Fruit fly (Drosophila melanogaster) S2 (cell line): Measurements from ENCODE around the gene Atat.

Source experiments
- CG8478 ChIP-seq: fragments of >200 bp; optimal IDR thresholded peaks from 2 replicates; lab custom pipeline; 2018
- CTCF ChIP-seq, 2 experiments: fragments of >200 bp; optimal IDR thresholded peaks; 2 replicates each; lab custom pipeline; 2018

The Atat gene

DNA sequence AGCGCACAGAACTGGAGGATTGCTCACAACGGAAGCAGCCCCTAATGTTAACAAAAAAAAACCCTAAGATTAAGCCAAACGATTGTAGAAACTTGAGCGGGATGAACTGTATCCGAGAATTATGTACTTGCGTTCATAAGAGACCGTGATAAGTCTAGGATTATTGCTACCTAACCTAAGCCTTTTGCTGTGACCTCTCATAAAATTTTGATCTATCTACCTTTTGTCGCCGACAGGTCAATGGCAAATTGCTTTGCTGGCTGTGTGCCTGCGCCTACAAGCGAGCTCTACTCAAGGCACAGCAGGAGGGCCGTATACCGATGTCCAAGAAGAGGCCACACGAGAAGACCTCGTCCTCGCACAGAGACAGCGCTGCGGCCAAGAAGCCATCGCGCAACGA, 57.9 kb downstream of the Atat start:
- TF ChIP-seq CG8478 (lab: Kevin White, UChicago) (no peak), CTCF (optimal IDR thresholded peaks at IDR 0.05; lab: Kevin White, UChicago) (no peak)

dm6 chr3L:9367431-9367867, 59.1 kb downstream of the Atat start:
- TF ChIP-seq CTCF (optimal IDR thresholded peaks at IDR 0.05; lab: Kevin White, UChicago) (no peak), CG8478 (lab: Kevin White, UChicago) (no peak)

DNA sequence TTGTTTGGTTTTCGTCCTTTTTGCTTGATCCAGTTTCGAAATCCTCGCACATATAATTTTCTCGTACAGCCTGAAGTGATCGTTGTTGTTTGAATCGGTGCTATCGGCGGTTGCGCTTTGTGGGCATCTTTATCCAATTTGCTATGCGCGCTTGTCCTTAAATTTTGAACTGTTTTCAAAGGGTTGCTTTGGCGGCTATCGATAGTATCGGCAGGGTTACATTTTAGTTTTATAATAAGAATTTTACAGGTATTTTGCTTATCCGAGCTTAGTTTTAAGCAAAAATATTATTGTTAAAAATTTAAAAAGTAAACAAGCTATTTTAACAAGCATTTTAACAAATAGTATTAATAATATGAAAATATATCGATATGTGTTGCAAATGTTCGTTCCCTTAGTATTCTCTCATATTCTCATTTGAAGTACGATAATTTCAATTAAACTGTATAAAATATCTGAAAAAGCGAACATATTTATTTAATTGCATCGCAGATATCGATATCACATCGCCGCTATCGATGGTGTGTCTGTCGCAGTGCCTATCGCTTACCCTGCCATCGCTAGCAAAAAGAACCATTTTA, 59.6 kb downstream of the Atat start, which contains the start of the genes Klp67A and CG4452:
TSS of gene Klp67A (minus strand) at position 197 of the 581 bp plus-strand sequence.
TSS of gene CG4452 (plus strand) at position 528 of the 581 bp plus-strand sequence.
- TF ChIP-seq CG8478 (lab: Kevin White, UChicago) (no peak), CTCF (optimal IDR thresholded peaks at IDR 0.05; lab: Kevin White, UChicago) (no peak)

DNA sequence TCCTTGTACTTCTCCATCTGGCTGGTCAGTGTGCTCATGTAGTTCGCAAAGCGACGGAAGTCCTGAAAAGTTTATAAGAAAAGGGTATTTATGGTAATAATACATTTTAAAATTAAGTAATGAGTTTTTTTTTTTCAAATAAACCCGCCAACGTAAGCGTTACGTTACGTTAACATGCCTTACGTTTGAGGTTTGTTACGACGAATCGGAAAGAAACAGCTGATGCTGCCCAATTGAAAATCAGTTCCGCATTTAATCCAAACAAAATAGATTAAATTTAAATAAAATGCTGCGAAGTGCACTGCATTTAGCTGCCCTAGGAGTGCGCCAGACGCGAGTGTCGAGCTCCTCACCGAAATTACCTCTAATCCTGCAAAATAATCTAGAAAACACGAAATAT, 62.4 kb downstream of the Atat start, which contains the start of gene mRRF1:
TSS of gene mRRF1 (plus strand) at position 220 of the 400 bp plus-strand sequence.
- no peak for TF ChIP-seq CG8478 (lab: Kevin White, UChicago)
- no peak for TF ChIP-seq CTCF (optimal IDR thresholded peaks at IDR 0.05; lab: Kevin White, UChicago)
